Fruit fly (Drosophila melanogaster) whole organism, prepupa: Measurements from ENCODE around the gene CG31635.

Experiments
- CG10631 ChIP-seq: fragments of 200-800 bp; sonication (Bioruptor generic); optimal IDR thresholded peaks from 2 replicates; lab custom pipeline; 2016; ENCODE audit warnings: missing biosample characterization, missing genetic modification characterization
- CG34406 ChIP-seq: fragments of 200-800 bp; sonication (Bioruptor generic); optimal IDR thresholded peaks from 3 replicates; lab custom pipeline; 2016; ENCODE audit warnings: missing biosample characterization, missing genetic modification characterization
- vri ChIP-seq: fragments of 200-800 bp; sonication (Bioruptor generic); optimal IDR thresholded peaks from 3 replicates; lab custom pipeline; 2016; ENCODE audit warnings: missing biosample characterization, mild to moderate bottlenecking, missing genetic modification characterization

DNA sequence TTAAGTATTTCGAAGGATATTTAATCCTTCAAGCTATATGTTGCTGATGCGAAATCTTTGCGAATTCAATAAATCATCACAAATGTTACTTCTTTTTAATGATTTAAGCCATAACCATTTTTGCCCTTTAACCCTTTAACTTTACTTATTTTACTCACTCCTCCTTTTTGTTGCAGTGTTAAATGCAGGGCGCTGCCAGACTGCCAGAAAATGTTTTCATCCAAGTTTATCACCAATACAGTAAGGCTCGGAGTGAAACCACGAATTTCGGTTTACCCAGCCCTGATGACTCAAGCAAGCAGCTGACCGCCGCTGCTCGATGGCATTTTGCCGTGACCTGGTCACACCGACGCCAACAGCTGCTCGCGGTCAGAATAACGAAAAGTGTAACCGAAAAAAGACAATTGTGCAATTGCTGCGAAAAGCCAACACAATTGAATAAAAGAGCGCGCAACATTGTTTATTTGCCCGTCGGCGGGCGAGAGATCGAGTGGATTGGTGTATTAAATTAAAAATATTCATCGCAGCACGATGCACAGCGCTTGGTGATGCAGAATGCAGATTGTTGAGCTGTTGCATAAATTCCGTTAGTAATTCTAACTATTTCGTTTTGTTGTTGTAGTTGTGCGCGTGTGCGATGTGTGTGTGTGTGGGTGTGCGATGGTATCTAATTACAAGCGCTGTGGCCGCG, 38.1 kb downstream of the CG31635 start, which contains the start of gene CG11050:
- TF ChIP-seq CG10631 (GFP tag; lab: Kevin White, UChicago) (peak; percentile 29), vri (GFP tag; lab: Kevin White, UChicago) (peak; percentile 52), CG34406 (peak; percentile 35)
